Fruit fly (Drosophila melanogaster) whole organism, pupa: ENCODE measurements around the gene CG6962.

Source experiments
- CG10348 ChIP-seq: fragments of 200-800 bp; sonication (Bioruptor generic); IDR thresholded peaks from 2 replicates; pipeline ENCODE4 v1.3.6; 2022; ENCODE audit warnings: missing biosample characterization, missing genetic modification characterization
- CG12605 ChIP-seq: fragments of 200-800 bp; sonication (Bioruptor generic); IDR thresholded peaks from 2 replicates; pipeline ENCODE4 v1.3.6; 2022; ENCODE audit warnings: missing biosample characterization, missing genetic modification characterization
- CG13204 ChIP-seq: fragments of 200-800 bp; sonication (Bioruptor generic); optimal IDR thresholded peaks from 2 replicates; lab custom pipeline; 2018; ENCODE audit warnings: missing biosample characterization, mild to moderate bottlenecking, missing genetic modification characterization, moderate library complexity
- CG14655 ChIP-seq: fragments of 200-800 bp; sonication (Bioruptor generic); optimal IDR thresholded peaks from 3 replicates; lab custom pipeline; 2017; ENCODE audit warnings: mild to moderate bottlenecking, missing biosample characterization, missing genetic modification reagents, missing genetic modification characterization
- CG15710 ChIP-seq: fragments of 200-800 bp; sonication (Bioruptor generic); optimal IDR thresholded peaks from 2 replicates; lab custom pipeline; 2018; ENCODE audit warnings: missing biosample characterization, mild to moderate bottlenecking, missing genetic modification characterization, moderate library complexity
- CG17806 ChIP-seq: fragments of 200-800 bp; sonication (Bioruptor generic); optimal IDR thresholded peaks from 2 replicates; lab custom pipeline; 2018; ENCODE audit warnings: missing biosample characterization, mild to moderate bottlenecking, missing genetic modification characterization, moderate library complexity
- CG32121 ChIP-seq: fragments of 200-800 bp; sonication (Bioruptor generic); IDR thresholded peaks from 2 replicates; pipeline ENCODE4 v1.3.6; 2022; ENCODE audit warnings: missing biosample characterization, missing genetic modification characterization
- CG34367 ChIP-seq: fragments of 200-800 bp; sonication (Bioruptor generic); optimal IDR thresholded peaks from 2 replicates; lab custom pipeline; 2018; ENCODE audit warnings: missing biosample characterization, mild to moderate bottlenecking, missing genetic modification characterization
- CG4496 ChIP-seq: fragments of 200-800 bp; sonication (Bioruptor generic); IDR thresholded peaks from 3 replicates; pipeline ENCODE4 v1.3.6; 2022; ENCODE audit warnings: missing biosample characterization, missing genetic modification characterization
- CG8159 ChIP-seq: fragments of 200-800 bp; sonication (Bioruptor generic); optimal IDR thresholded peaks from 3 replicates; lab custom pipeline; 2018; ENCODE audit warnings: missing biosample characterization, mild to moderate bottlenecking, missing genetic modification characterization, moderate library complexity
- CG8301 ChIP-seq: fragments of 200-800 bp; sonication (Bioruptor generic); optimal IDR thresholded peaks from 2 replicates; lab custom pipeline; 2018; ENCODE audit warnings: missing biosample characterization, mild to moderate bottlenecking, missing genetic modification characterization
- CG9948 ChIP-seq: fragments of 200-800 bp; sonication (Bioruptor generic); optimal IDR thresholded peaks from 2 replicates; lab custom pipeline; 2018; ENCODE audit warnings: missing biosample characterization, mild to moderate bottlenecking, missing genetic modification characterization, moderate library complexity
- D1 ChIP-seq: fragments of 200-800 bp; sonication (Bioruptor generic); optimal IDR thresholded peaks from 2 replicates; lab custom pipeline; 2018; ENCODE audit warnings: missing biosample characterization, mild to moderate bottlenecking, missing genetic modification characterization, moderate library complexity
- EcR ChIP-seq: fragments of 200-800 bp; sonication (Bioruptor generic); optimal IDR thresholded peaks from 3 replicates; lab custom pipeline; 2019; ENCODE audit warnings: missing biosample characterization, missing genetic modification characterization, mild to moderate bottlenecking, moderate library complexity, missing genetic modification reagents
- Ets98B ChIP-seq: fragments of 200-800 bp; sonication (Bioruptor generic); IDR thresholded peaks from 2 replicates; pipeline ENCODE4 v1.3.6; 2022; ENCODE audit warnings: missing biosample characterization, missing genetic modification characterization
- Pif1A ChIP-seq: fragments of 200-800 bp; sonication (Bioruptor generic); optimal IDR thresholded peaks from 3 replicates; lab custom pipeline; 2016; ENCODE audit warnings: missing biosample characterization, missing genetic modification characterization
- Pif1B ChIP-seq: fragments of 200-800 bp; sonication (Bioruptor generic); optimal IDR thresholded peaks from 3 replicates; lab custom pipeline; 2016; ENCODE audit warnings: missing biosample characterization, missing genetic modification characterization
- Snoo ChIP-seq: fragments of 200-800 bp; sonication (Bioruptor generic); optimal IDR thresholded peaks from 3 replicates; lab custom pipeline; 2017; ENCODE audit warnings: missing biosample characterization, mild to moderate bottlenecking, missing genetic modification characterization, inconsistent platforms
- fd96Ca ChIP-seq: fragments of 200-800 bp; sonication (Bioruptor generic); IDR thresholded peaks from 3 replicates; pipeline ENCODE4 v1.3.6; 2022; ENCODE audit warnings: missing biosample characterization, missing genetic modification characterization
- gl ChIP-seq: fragments of 200-800 bp; sonication (Bioruptor generic); optimal IDR thresholded peaks from 2 replicates; lab custom pipeline; 2018; ENCODE audit warnings: missing biosample characterization, mild to moderate bottlenecking, missing genetic modification characterization
- rn ChIP-seq: fragments of 200-800 bp; sonication (Bioruptor generic); IDR thresholded peaks from 2 replicates; pipeline ENCODE4 v1.3.6; 2022; ENCODE audit warnings: missing biosample characterization, missing genetic modification characterization

Gene CG6962

DNA sequence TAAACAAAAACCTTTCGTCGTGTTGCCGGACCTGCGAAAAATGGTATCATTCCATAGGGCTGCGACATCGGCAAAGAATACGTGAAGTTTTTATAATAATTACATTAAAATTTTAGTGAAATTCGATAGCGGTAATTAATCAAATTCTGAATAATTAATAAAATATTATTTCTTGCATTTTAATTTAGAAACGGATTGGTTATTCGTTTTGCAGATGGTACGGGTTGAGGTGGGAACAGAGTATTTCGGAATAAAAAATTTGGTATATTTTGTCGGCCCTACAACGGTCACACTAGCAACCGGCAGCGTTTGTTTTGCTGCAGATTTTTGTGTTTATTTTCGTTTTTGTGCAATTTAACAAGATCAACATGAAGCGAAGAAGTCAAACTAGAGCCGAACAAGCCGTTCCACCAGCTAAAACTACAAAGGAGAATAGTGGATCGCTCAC is at the start of gene CG6962, which contains the start of gene CG31368:
Gene CG6962, minus strand, starts transcription at position 29 of the 448 bp plus-strand sequence.
Gene CG31368, plus strand, starts transcription at position 285 of the 448 bp plus-strand sequence.
- TF ChIP-seq EcR (GFP tag; lab: Kevin White, UChicago): no peak
- TF ChIP-seq Snoo (tag; lab: Kevin White, UChicago): peak; percentile 54
- no peak for TF ChIP-seq gl (tag; lab: Kevin White, UChicago)
- no peak for TF ChIP-seq CG14655 (GFP tag; lab: Kevin White, UChicago)
- peak; percentile 53 for TF ChIP-seq CG8301
- no peak for TF ChIP-seq D1 (tag; lab: Kevin White, UChicago)
- TF ChIP-seq Ets98B (GFP tag; lab: Robert Waterston, UW): peak; percentile 54
- TF ChIP-seq fd96Ca (GFP tag; lab: Robert Waterston, UW): 0 out of 3 replicates have a peak, but pooled peaks have one; percentile 32
- peak; percentile 59; the same call in 1 of the 2 replicates for TF ChIP-seq CG32121 (GFP tag; lab: Robert Waterston, UW)
- no peak for TF ChIP-seq CG13204
- TF ChIP-seq CG17806 (tag; lab: Kevin White, UChicago): peak; percentile 69
- no peak for TF ChIP-seq Pif1A (GFP tag; lab: Kevin White, UChicago)
- no peak for TF ChIP-seq Pif1B (GFP tag; lab: Kevin White, UChicago)
- TF ChIP-seq CG12605 (GFP tag; lab: Robert Waterston, UW): peak; percentile 60
- peak; percentile 34 for TF ChIP-seq CG34367 (tag; lab: Kevin White, UChicago)
- peak; percentile 69 for TF ChIP-seq CG8159 (tag; lab: Kevin White, UChicago)
- TF ChIP-seq CG4496: peak; percentile 80
- TF ChIP-seq CG9948 (tag; lab: Kevin White, UChicago): peak; percentile 60
- TF ChIP-seq CG10348 (GFP tag; lab: Robert Waterston, UW): 0 out of 2 replicates have a peak, but pooled peaks have one; percentile 14
- peak; percentile 73 for TF ChIP-seq CG15710 (tag; lab: Kevin White, UChicago)
- TF ChIP-seq rn (GFP tag; lab: Robert Waterston, UW): no peak

dm6 chr3R:11930962-11931361 is 48.6 kb upstream of the CG6962 start, which contains the start of gene CG14731:
TSS of gene CG14731 (plus strand) at chr3R:11931262.
- TF ChIP-seq CG17806 (tag; lab: Kevin White, UChicago) (no peak), fd96Ca (GFP tag; lab: Robert Waterston, UW) (no peak), CG8159 (tag; lab: Kevin White, UChicago) (no peak), CG8301 (no peak), rn (GFP tag; lab: Robert Waterston, UW) (no peak), Pif1B (GFP tag; lab: Kevin White, UChicago) (no peak), Snoo (tag; lab: Kevin White, UChicago) (no peak)

DNA sequence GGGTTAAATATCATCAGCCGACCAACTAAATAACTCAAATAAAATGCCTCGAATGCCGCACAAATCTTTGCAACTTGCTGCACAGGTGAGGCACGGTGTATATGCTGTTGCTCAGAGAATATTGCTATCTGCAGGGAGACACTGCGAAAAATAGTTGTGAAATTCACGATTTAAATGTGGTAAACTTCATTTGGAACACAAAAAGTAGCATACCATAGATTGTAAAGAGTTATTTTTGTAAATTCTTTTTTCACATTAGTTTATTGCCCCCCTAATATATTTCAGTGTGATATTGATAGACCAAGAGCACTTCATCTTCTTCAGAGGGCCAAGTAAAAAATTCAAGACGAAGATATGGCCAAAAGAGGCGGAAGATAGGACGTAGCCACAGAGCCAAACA is 38.3 kb upstream of the CG6962 start:
- TF ChIP-seq CG32121 (GFP tag; lab: Robert Waterston, UW) (peak; percentile 74), CG15710 (tag; lab: Kevin White, UChicago) (peak; percentile 86), Pif1A (GFP tag; lab: Kevin White, UChicago) (peak; percentile 83), CG4496 (peak; percentile 91), CG9948 (tag; lab: Kevin White, UChicago) (peak; percentile 86), rn (GFP tag; lab: Robert Waterston, UW) (peak; percentile 58), EcR (GFP tag; lab: Kevin White, UChicago) (no peak), Ets98B (GFP tag; lab: Robert Waterston, UW) (peak; percentile 80), Snoo (tag; lab: Kevin White, UChicago) (peak; percentile 27), Pif1B (GFP tag; lab: Kevin White, UChicago) (peak; percentile 88), CG12605 (GFP tag; lab: Robert Waterston, UW) (peak; percentile 77), CG10348 (GFP tag; lab: Robert Waterston, UW) (no peak), CG13204 (peak; percentile 53), CG14655 (GFP tag; lab: Kevin White, UChicago) (peak; percentile 92), CG8159 (tag; lab: Kevin White, UChicago) (peak; percentile 86), gl (tag; lab: Kevin White, UChicago) (peak; percentile 56), D1 (tag; lab: Kevin White, UChicago) (peak; percentile 74), CG34367 (tag; lab: Kevin White, UChicago) (peak; percentile 88), CG8301 (peak; percentile 89), CG17806 (tag; lab: Kevin White, UChicago) (peak; percentile 88), fd96Ca (GFP tag; lab: Robert Waterston, UW) (peak; percentile 72)

- TF ChIP-seq CG17806 (tag; lab: Kevin White, UChicago): no peak
- TF ChIP-seq CG8159 (tag; lab: Kevin White, UChicago): no peak
- TF ChIP-seq rn (GFP tag; lab: Robert Waterston, UW): no peak
- TF ChIP-seq CG15710 (tag; lab: Kevin White, UChicago): no peak
- no peak for TF ChIP-seq gl (tag; lab: Kevin White, UChicago)
- TF ChIP-seq EcR (GFP tag; lab: Kevin White, UChicago): no peak
- TF ChIP-seq CG10348 (GFP tag; lab: Robert Waterston, UW): no peak
- TF ChIP-seq CG14655 (GFP tag; lab: Kevin White, UChicago): no peak
- no peak for TF ChIP-seq CG4496
- no peak for TF ChIP-seq CG34367 (tag; lab: Kevin White, UChicago)
- no peak for TF ChIP-seq D1 (tag; lab: Kevin White, UChicago)
- TF ChIP-seq fd96Ca (GFP tag; lab: Robert Waterston, UW): no peak
Observed at dm6 chr3R:11902893-11903292, 20.6 kb upstream of the CG6962 start.

- TF ChIP-seq Pif1B (GFP tag; lab: Kevin White, UChicago) (no peak), CG8301 (no peak), D1 (tag; lab: Kevin White, UChicago) (no peak), CG13204 (no peak), CG34367 (tag; lab: Kevin White, UChicago) (no peak), EcR (GFP tag; lab: Kevin White, UChicago) (no peak), CG8159 (tag; lab: Kevin White, UChicago) (no peak), Snoo (tag; lab: Kevin White, UChicago) (no peak), CG32121 (GFP tag; lab: Robert Waterston, UW) (no peak), Ets98B (GFP tag; lab: Robert Waterston, UW) (no peak), fd96Ca (GFP tag; lab: Robert Waterston, UW) (no peak), CG14655 (GFP tag; lab: Kevin White, UChicago) (no peak), CG9948 (tag; lab: Kevin White, UChicago) (no peak), rn (GFP tag; lab: Robert Waterston, UW) (no peak), CG15710 (tag; lab: Kevin White, UChicago) (no peak), CG4496 (no peak), gl (tag; lab: Kevin White, UChicago) (no peak)
Observed at dm6 chr3R:11897282-11897681, 14.9 kb upstream of the CG6962 start, which contains the start of gene CG34307. TSS of gene CG34307 (plus strand) at chr3R:11897582.
